Fruit fly (Drosophila melanogaster): Measurements from ENCODE around the gene Srp72.

The Srp72 gene

DNA sequence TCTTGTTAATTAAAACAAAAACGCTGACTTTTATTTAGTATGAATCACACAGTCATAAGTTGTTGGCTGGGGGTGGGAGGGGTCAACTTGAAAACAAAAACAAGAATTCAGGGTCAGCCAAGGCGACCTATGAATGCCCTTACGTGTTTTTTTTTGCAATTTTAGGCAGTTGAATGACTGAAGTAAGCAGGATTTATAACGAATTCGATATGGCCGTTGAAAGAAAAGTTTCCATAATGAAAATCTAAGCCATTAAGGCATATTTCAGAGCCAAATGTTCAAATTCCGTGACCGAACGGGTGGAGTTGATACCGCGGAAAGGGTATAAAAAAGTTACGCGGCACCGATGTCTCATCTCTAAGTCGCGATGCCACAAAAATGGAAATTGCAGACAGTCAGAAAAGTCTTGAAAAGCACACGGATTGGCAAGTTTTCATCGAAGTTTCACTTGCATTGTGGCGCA is 45.5 kb downstream of the Srp72 start (continued):
- TF ChIP-seq ato (GFP tag; IDR thresholded peaks at IDR 0.05; ENCODE audit: partially characterized antibody) (no peak), phol (tag; optimal IDR thresholded peaks at IDR 0.05) (no peak), CG9215 (GFP tag; IDR thresholded peaks at IDR 0.05) (peak; percentile 61), CG14667 (GFP tag; IDR thresholded peaks at IDR 0.05) (peak; percentile 28; the same call in 1 of the 2 replicates), esg (GFP tag; conservative IDR thresholded peaks at IDR 0.05) (peak; percentile 46), CG4328 (GFP tag; optimal IDR thresholded peaks at IDR 0.05) (no peak), kni (GFP tag; optimal IDR thresholded peaks at IDR 0.05) (no peak), Max (GFP tag; optimal IDR thresholded peaks at IDR 0.05) (peak; percentile 16), pfk (GFP tag; optimal IDR thresholded peaks at IDR 0.05) (no peak), Ets65A (GFP tag) (peak; percentile 93), CG3407 (GFP tag; optimal IDR thresholded peaks at IDR 0.05) (no peak), CG1832 (GFP tag; optimal IDR thresholded peaks at IDR 0.05) (no peak), zf30C (GFP tag; optimal IDR thresholded peaks at IDR 0.05) (no peak), CG4617 (GFP tag; optimal IDR thresholded peaks at IDR 0.05; ENCODE audit: borderline replicate concordance) (peak; percentile 70), CG4820 (GFP tag; optimal IDR thresholded peaks at IDR 0.05) (peak; percentile 47), sim (GFP tag; IDR thresholded peaks at IDR 0.05) (no peak; the same call in 1 of the 2 replicates), luna (GFP tag; optimal IDR thresholded peaks at IDR 0.05) (peak; percentile 6), CG5953 (GFP tag; IDR thresholded peaks at IDR 0.05) (no peak), tup (GFP tag; optimal IDR thresholded peaks at IDR 0.05) (peak; percentile 9), toy (GFP tag; IDR thresholded peaks at IDR 0.05) (no peak), nmo (GFP tag; optimal IDR thresholded peaks at IDR 0.05) (no peak), hkb (optimal IDR thresholded peaks at IDR 0.05) (no peak), hkb (GFP tag; IDR thresholded peaks at IDR 0.05) (peak; percentile 74), ssp (GFP tag; IDR thresholded peaks at IDR 0.05) (0 out of 2 replicates have a peak, but pooled peaks have one; percentile 9), sima (GFP tag; optimal IDR thresholded peaks at IDR 0.05) (peak; percentile 13), Med (GFP tag) (peak; percentile 95), Xbp1 (GFP tag; optimal IDR thresholded peaks at IDR 0.05) (peak; percentile 84), Side (GFP tag; optimal IDR thresholded peaks at IDR 0.05) (peak; percentile 50), CG15073 (GFP tag; optimal IDR thresholded peaks at IDR 0.05) (no peak), odd (GFP tag; optimal IDR thresholded peaks at IDR 0.05) (no peak), CG17359 (tag; optimal IDR thresholded peaks at IDR 0.05) (no peak), otp (GFP tag; IDR thresholded peaks at IDR 0.05) (0 out of 3 replicates have a peak, but pooled peaks have one; percentile 36), CG18599 (GFP tag; optimal IDR thresholded peaks at IDR 0.05) (no peak), CG9876 (GFP tag; optimal IDR thresholded peaks at IDR 0.05) (peak; percentile 39), kay (GFP tag; optimal IDR thresholded peaks at IDR 0.05) (peak; percentile 99), zen (tag; optimal IDR thresholded peaks at IDR 0.05) (no peak), en (GFP tag; optimal IDR thresholded peaks at IDR 0.05) (peak; percentile 6), sqz (GFP tag; optimal IDR thresholded peaks at IDR 0.05) (no peak), D19B (GFP tag; optimal IDR thresholded peaks at IDR 0.05) (no peak), CG12104 (GFP tag; optimal IDR thresholded peaks at IDR 0.05) (peak; percentile 34), br (optimal IDR thresholded peaks at IDR 0.05) (no peak), cwo (GFP tag; optimal IDR thresholded peaks at IDR 0.05) (no peak), Neu2 (GFP tag; optimal IDR thresholded peaks at IDR 0.05; ENCODE audit: borderline replicate concordance) (no peak), cg (GFP tag; optimal IDR thresholded peaks at IDR 0.05) (no peak), Dad (GFP tag; optimal IDR thresholded peaks at IDR 0.05) (peak; percentile 61), Scr (GFP tag; IDR thresholded peaks at IDR 0.05; ENCODE audit: partially characterized antibody) (no peak), ase (GFP tag; IDR thresholded peaks at IDR 0.05) (no peak), Lpt (GFP tag; optimal IDR thresholded peaks at IDR 0.05) (no peak), CG12236 (GFP tag; optimal IDR thresholded peaks at IDR 0.05) (no peak), ewg (GFP tag; optimal IDR thresholded peaks at IDR 0.05) (no peak), ATbp (GFP tag; optimal IDR thresholded peaks at IDR 0.05) (peak; percentile 65)
